Fruit fly (Drosophila melanogaster) whole organism, embryonic: ENCODE results near the gene Glut1.

Source experiments
- Abd-B ChIP-seq: fragments of 200-800 bp; sonication (Bioruptor generic); optimal IDR thresholded peaks from 2 replicates; lab custom pipeline; 2018; ENCODE audit warnings: missing biosample characterization, mild to moderate bottlenecking, missing genetic modification characterization, moderate library complexity
- Atf6 ChIP-seq: fragments of 200-800 bp; sonication (Bioruptor generic); IDR thresholded peaks from 2 replicates; pipeline ENCODE4 v1.3.6; 2022; ENCODE audit warnings: missing biosample characterization, missing genetic modification characterization
- Blimp-1 ChIP-seq: fragments of 200-800 bp; sonication (Bioruptor generic); optimal IDR thresholded peaks from 3 replicates; lab custom pipeline; 2018; ENCODE audit warnings: missing biosample characterization, missing genetic modification characterization, mild to moderate bottlenecking, moderate library complexity, missing genetic modification reagents
- CG10209 ChIP-seq: fragments of 200-800 bp; sonication (Bioruptor generic); optimal IDR thresholded peaks from 3 replicates; lab custom pipeline; 2017; ENCODE audit warnings: missing biosample characterization, mild to moderate bottlenecking, missing genetic modification characterization, missing genetic modification reagents
- CG10366 ChIP-seq: fragments of 200-800 bp; sonication (Bioruptor generic); IDR thresholded peaks from 2 replicates; pipeline ENCODE4 v1.3.6; 2022; ENCODE audit warnings: missing biosample characterization, missing genetic modification characterization
- CG11696 ChIP-seq: fragments of 200-800 bp; sonication (Bioruptor generic); IDR thresholded peaks from 2 replicates; pipeline ENCODE4 v1.3.6; 2022; ENCODE audit warnings: missing biosample characterization, missing genetic modification characterization
- CG13123 ChIP-seq: fragments of 200-800 bp; sonication (Bioruptor generic); optimal IDR thresholded peaks from 2 replicates; lab custom pipeline; 2016; ENCODE audit warnings: missing biosample characterization, missing genetic modification characterization
- CG13424 ChIP-seq: fragments of 200-800 bp; sonication (Bioruptor generic); optimal IDR thresholded peaks from 2 replicates; lab custom pipeline; 2019; ENCODE audit warnings: missing biosample characterization, mild to moderate bottlenecking, missing genetic modification characterization, moderate library complexity
- CG13775 ChIP-seq: fragments of 200-800 bp; sonication (Bioruptor generic); optimal IDR thresholded peaks from 3 replicates; lab custom pipeline; 2017; ENCODE audit warnings: missing biosample characterization, mild to moderate bottlenecking, missing genetic modification characterization
- CG15696 ChIP-seq: fragments of 200-800 bp; sonication (Bioruptor generic); optimal IDR thresholded peaks from 2 replicates; lab custom pipeline; 2019; ENCODE audit warnings: missing biosample characterization, mild to moderate bottlenecking, missing genetic modification characterization, moderate library complexity
- CG16815 ChIP-seq: fragments of 200-800 bp; sonication (Bioruptor generic); optimal IDR thresholded peaks from 3 replicates; lab custom pipeline; 2017; ENCODE audit warnings: missing biosample characterization, mild to moderate bottlenecking, missing genetic modification characterization
- CG16863 ChIP-seq: fragments of 200-800 bp; sonication (Bioruptor generic); optimal IDR thresholded peaks from 3 replicates; lab custom pipeline; 2016; ENCODE audit warnings: missing biosample characterization, missing genetic modification characterization
- CG17385 ChIP-seq: fragments of 200-800 bp; sonication (Bioruptor generic); optimal IDR thresholded peaks from 3 replicates; lab custom pipeline; 2018; ENCODE audit warnings: missing biosample characterization, mild to moderate bottlenecking, missing genetic modification characterization
- CG17829 ChIP-seq: fragments of 200-800 bp; optimal IDR thresholded peaks from 2 replicates; lab custom pipeline; 2019; ENCODE audit warnings: missing biosample characterization, mild to moderate bottlenecking, missing genetic modification characterization, moderate library complexity
- CG6813 ChIP-seq: fragments of 200-800 bp; sonication (Bioruptor generic); optimal IDR thresholded peaks from 2 replicates; lab custom pipeline; 2017; ENCODE audit warnings: missing biosample characterization, missing genetic modification characterization, mild to moderate bottlenecking, moderate library complexity, missing genetic modification reagents
- CG7745 ChIP-seq: fragments of 200-800 bp; sonication (Bioruptor generic); optimal IDR thresholded peaks from 2 replicates; lab custom pipeline; 2018; ENCODE audit warnings: missing biosample characterization, mild to moderate bottlenecking, missing genetic modification characterization, moderate library complexity
- D ChIP-seq, 2 experiments: fragments of 200-800 bp in 1 of 2; fragments of >200 bp in 1 of 2; sonication (Bioruptor generic) in 1 of 2; optimal IDR thresholded peaks; 2 replicates in 1 of 2; 3 replicates in 1 of 2; lab custom pipeline; 2017; ENCODE audit warnings: mild to moderate bottlenecking in 1 of 2, missing biosample characterization in 1 of 2, missing genetic modification characterization in 1 of 2, missing genetic modification reagents in 1 of 2
- D19A ChIP-seq: fragments of 200-800 bp; optimal IDR thresholded peaks from 3 replicates; lab custom pipeline; 2019; ENCODE audit warnings: missing biosample characterization, mild to moderate bottlenecking, missing genetic modification characterization, moderate library complexity
- Dip2 ChIP-seq: fragments of 200-800 bp; sonication (Bioruptor generic); IDR thresholded peaks from 2 replicates; pipeline ENCODE4 v1.3.6; 2022; ENCODE audit warnings: missing biosample characterization, missing genetic modification characterization
- Doc3 ChIP-seq: fragments of 200-800 bp; sonication (Bioruptor generic); IDR thresholded peaks from 3 replicates; pipeline ENCODE4 v1.3.6; 2022; ENCODE audit warnings: missing biosample characterization, missing genetic modification characterization; ENCODE audit not compliant: partially characterized antibody
- E2f1 ChIP-seq: fragments of 200-800 bp; sonication (Bioruptor generic); IDR thresholded peaks from 2 replicates; pipeline ENCODE4 v1.3.6; 2022; ENCODE audit warnings: missing biosample characterization, missing genetic modification characterization
- H15 ChIP-seq: fragments of 200-800 bp; sonication (Bioruptor generic); IDR thresholded peaks from 3 replicates; pipeline ENCODE4 v1.3.6; 2022; ENCODE audit warnings: missing biosample characterization, missing genetic modification characterization
- Meics ChIP-seq: fragments of 200-800 bp; sonication (Bioruptor generic); optimal IDR thresholded peaks from 2 replicates; lab custom pipeline; 2017; ENCODE audit warnings: missing biosample characterization, mild to moderate bottlenecking, missing genetic modification characterization
- Mrtf ChIP-seq: fragments of 200-800 bp; sonication (Bioruptor generic); IDR thresholded peaks from 3 replicates; pipeline ENCODE4 v1.3.6; 2022; ENCODE audit warnings: missing biosample characterization, missing genetic modification characterization
- NC2β ChIP-seq: fragments of 200-800 bp; sonication (Bioruptor generic); optimal IDR thresholded peaks from 2 replicates; lab custom pipeline; 2016; ENCODE audit warnings: missing biosample characterization, missing genetic modification characterization
- Nf-YB ChIP-seq: fragments of 200-800 bp; sonication (Bioruptor generic); optimal IDR thresholded peaks from 3 replicates; lab custom pipeline; 2019; ENCODE audit warnings: missing biosample characterization, mild to moderate bottlenecking, missing genetic modification characterization, moderate library complexity
- Rx ChIP-seq: fragments of 200-800 bp; sonication (Bioruptor generic); IDR thresholded peaks from 2 replicates; pipeline ENCODE4 v1.3.6; 2022; ENCODE audit warnings: missing biosample characterization, missing genetic modification characterization
- Trl ChIP-seq, 3 experiments: fragments of >200 bp in 2 of 3; fragments of 200-800 bp in 1 of 3; sonication (Bioruptor generic) in 1 of 3; optimal IDR thresholded peaks; 2 replicates in 1 of 3; 3 replicates in 2 of 3; lab custom pipeline; 2016 to 2017; ENCODE audit warnings: missing biosample characterization in 1 of 3, missing genetic modification characterization in 1 of 3
- ash1 ChIP-seq: fragments of 200-800 bp; sonication (Bioruptor generic); optimal IDR thresholded peaks from 2 replicates; lab custom pipeline; 2018; ENCODE audit warnings: missing biosample characterization, mild to moderate bottlenecking, missing genetic modification characterization
- ato ChIP-seq: fragments of 200-800 bp; sonication (Bioruptor generic); IDR thresholded peaks from 2 replicates; pipeline ENCODE4 v1.3.6; 2022; ENCODE audit warnings: missing biosample characterization, missing genetic modification characterization; ENCODE audit not compliant: partially characterized antibody
- cato ChIP-seq: fragments of 200-800 bp; sonication (Bioruptor generic); optimal IDR thresholded peaks from 2 replicates; lab custom pipeline; 2016; ENCODE audit warnings: missing biosample characterization, missing genetic modification characterization, borderline replicate concordance
- chn ChIP-seq: fragments of 200-800 bp; sonication (Bioruptor generic); optimal IDR thresholded peaks from 2 replicates; lab custom pipeline; 2016; ENCODE audit warnings: missing biosample characterization, missing genetic modification characterization
- crp ChIP-seq, 2 experiments: fragments of 200-800 bp; sonication (Bioruptor generic); optimal IDR thresholded peaks; 2 replicates in 1 of 2; 3 replicates in 1 of 2; lab custom pipeline; 2017; ENCODE audit warnings: missing biosample characterization in 2 of 2, missing genetic modification characterization in 2 of 2, mild to moderate bottlenecking in 1 of 2, moderate library complexity in 1 of 2
- dimm ChIP-seq: fragments of 200-800 bp; sonication (Bioruptor generic); IDR thresholded peaks from 2 replicates; pipeline ENCODE4 v1.3.6; 2022; ENCODE audit warnings: missing biosample characterization, missing genetic modification characterization
- dysf ChIP-seq: fragments of 200-800 bp; sonication (Bioruptor generic); IDR thresholded peaks from 3 replicates; pipeline ENCODE4 v1.3.6; 2022; ENCODE audit warnings: missing biosample characterization, missing genetic modification characterization
- en ChIP-seq: fragments of 200-800 bp; sonication (Bioruptor generic); optimal IDR thresholded peaks from 2 replicates; lab custom pipeline; 2016; ENCODE audit warnings: missing biosample characterization, missing genetic modification characterization
- kni ChIP-seq: fragments of 200-800 bp; sonication (Bioruptor generic); optimal IDR thresholded peaks from 3 replicates; lab custom pipeline; 2017; ENCODE audit warnings: mild to moderate bottlenecking, missing biosample characterization, missing genetic modification reagents, missing genetic modification characterization
- org-1 ChIP-seq: fragments of 200-800 bp; sonication (Bioruptor generic); optimal IDR thresholded peaks from 2 replicates; lab custom pipeline; 2017; ENCODE audit warnings: missing biosample characterization, missing genetic modification characterization
- p53 ChIP-seq: fragments of 200-800 bp; sonication (Bioruptor generic); optimal IDR thresholded peaks from 2 replicates; lab custom pipeline; 2016; ENCODE audit warnings: missing biosample characterization, missing genetic modification characterization
- phol ChIP-seq: fragments of 200-800 bp; sonication (Bioruptor generic); optimal IDR thresholded peaks from 3 replicates; lab custom pipeline; 2018; ENCODE audit warnings: missing biosample characterization, mild to moderate bottlenecking, missing genetic modification characterization, moderate library complexity
- pros ChIP-seq: fragments of 200-800 bp; sonication (Bioruptor generic); optimal IDR thresholded peaks from 3 replicates; lab custom pipeline; 2019; ENCODE audit warnings: missing biosample characterization, mild to moderate bottlenecking, missing genetic modification characterization, moderate library complexity
- sens ChIP-seq: fragments of 200-800 bp; sonication (Bioruptor generic); peaks from one replicate; lab custom pipeline; 2016; ENCODE audit warnings: missing biosample characterization, missing genetic modification characterization
- ssp ChIP-seq: fragments of 200-800 bp; sonication (Bioruptor generic); IDR thresholded peaks from 2 replicates; pipeline ENCODE4 v1.3.6; 2022; ENCODE audit warnings: missing biosample characterization, missing genetic modification characterization
- sug ChIP-seq: fragments of 200-800 bp; optimal IDR thresholded peaks from 2 replicates; lab custom pipeline; 2019; ENCODE audit warnings: missing biosample characterization, mild to moderate bottlenecking, missing genetic modification characterization, moderate library complexity
- tna ChIP-seq: fragments of 200-800 bp; sonication (Bioruptor generic); IDR thresholded peaks from 2 replicates; pipeline ENCODE4 v1.3.6; 2022; ENCODE audit warnings: missing biosample characterization, missing genetic modification characterization; ENCODE audit not compliant: partially characterized antibody
- twi ChIP-seq: fragments of 200-800 bp; optimal IDR thresholded peaks from 2 replicates; lab custom pipeline; 2019; ENCODE audit warnings: missing biosample characterization, mild to moderate bottlenecking, missing genetic modification characterization, moderate library complexity
- zen ChIP-seq: fragments of 200-800 bp; sonication (Bioruptor generic); optimal IDR thresholded peaks from 3 replicates; lab custom pipeline; 2018; ENCODE audit warnings: missing biosample characterization, mild to moderate bottlenecking, missing genetic modification characterization, moderate library complexity
- zf30C ChIP-seq: fragments of 200-800 bp; sonication (Bioruptor generic); optimal IDR thresholded peaks from 3 replicates; lab custom pipeline; 2018; ENCODE audit warnings: missing biosample characterization, mild to moderate bottlenecking, missing genetic modification characterization

Gene Glut1

DNA sequence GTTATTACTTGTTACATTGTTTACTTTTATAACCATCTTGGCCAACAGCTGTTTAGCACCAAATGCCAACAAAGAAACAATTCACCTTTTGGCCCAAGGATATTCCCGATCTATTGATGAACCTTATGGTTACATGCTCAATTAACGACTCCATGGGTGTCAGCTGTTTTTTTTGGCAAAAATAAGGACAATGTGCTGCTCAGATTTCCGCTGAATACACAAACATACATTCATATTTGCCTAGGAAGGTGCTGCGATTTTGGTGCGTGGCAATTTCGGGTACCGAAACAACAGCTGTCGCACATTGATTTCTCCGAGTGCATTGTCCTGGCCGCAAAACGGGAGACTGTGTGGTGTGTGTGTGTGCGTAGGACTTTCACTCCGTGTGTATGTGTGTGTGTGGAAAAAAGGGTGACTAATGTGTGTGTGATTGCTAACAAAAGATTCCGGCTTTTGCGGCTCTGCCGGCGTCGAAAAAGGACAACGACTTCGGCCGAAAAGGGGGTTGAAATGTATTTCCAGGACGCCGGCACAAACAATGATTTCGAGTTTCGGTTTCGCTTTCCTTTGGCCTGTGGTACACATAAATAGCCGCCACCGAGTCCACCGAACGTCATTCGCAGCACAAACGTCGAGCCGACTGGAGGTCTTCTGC, 5.2 kb upstream of the Glut1 start, which contains the start of gene nerfin-1 (continued):
- TF ChIP-seq sug (tag; lab: Kevin White, UChicago) (no peak), CG17385 (GFP tag; lab: Kevin White, UChicago) (peak; percentile 9), phol (peak; percentile 44), CG16815 (peak; percentile 18), ssp (GFP tag; lab: Robert Waterston, UW) (0 out of 2 replicates have a peak, but pooled peaks have one; percentile 26), cato (no peak), pros (GFP tag; lab: Kevin White, UChicago) (peak; percentile 95), CG17829 (tag; lab: Kevin White, UChicago) (no peak), org-1 (GFP tag; lab: Kevin White, UChicago) (peak; percentile 42), CG10366 (GFP tag; lab: Robert Waterston, UW) (no peak), H15 (GFP tag; lab: Robert Waterston, UW) (0 out of 3 replicates have a peak, but pooled peaks have one; percentile 31), CG15696 (tag; lab: Kevin White, UChicago) (no peak), Trl (optimal IDR thresholded peaks at IDR 0.05; lab: Kevin White, UChicago) (no peak), Trl (GFP tag; optimal IDR thresholded peaks at IDR 0.05; lab: Kevin White, UChicago) (no peak), CG10209 (GFP tag; lab: Kevin White, UChicago) (peak; percentile 24), D (optimal IDR thresholded peaks at IDR 0.05; lab: Kevin White, UChicago) (peak; percentile 81), D (GFP tag; optimal IDR thresholded peaks at IDR 0.05; lab: Kevin White, UChicago) (peak; percentile 37), CG13775 (GFP tag; lab: Kevin White, UChicago) (peak; percentile 13), NC2β (GFP tag; lab: Kevin White, UChicago) (peak; percentile 8), zf30C (GFP tag; lab: Kevin White, UChicago) (peak; percentile 71), CG7745 (tag; lab: Kevin White, UChicago) (no peak), dysf (GFP tag; lab: Robert Waterston, UW) (no peak), crp (GFP tag; optimal IDR thresholded peaks at IDR 0.05; lab: Kevin White, UChicago) (peak in 1 of 2 experiments; percentile 32), Atf6 (GFP tag; lab: Robert Waterston, UW) (no peak), Abd-B (peak; percentile 1), Rx (GFP tag; lab: Robert Waterston, UW) (no peak), Dip2 (GFP tag; lab: Robert Waterston, UW) (no peak), CG13123 (no peak), kni (GFP tag; lab: Kevin White, UChicago) (no peak), E2f1 (GFP tag; lab: Robert Waterston, UW) (no peak), CG13424 (tag; lab: Kevin White, UChicago) (peak; percentile 12), sens (GFP tag; lab: Kevin White, UChicago) (peak; percentile 78), Nf-YB (GFP tag; lab: Kevin White, UChicago) (no peak), en (GFP tag; lab: Kevin White, UChicago) (no peak), D19A (tag; lab: Kevin White, UChicago) (peak; percentile 12), zen (tag; lab: Kevin White, UChicago) (peak; percentile 65), Doc3 (GFP tag; lab: Robert Waterston, UW) (no peak), ato (GFP tag; lab: Robert Waterston, UW) (no peak), Meics (GFP tag; lab: Kevin White, UChicago) (peak; percentile 23), CG16863 (GFP tag; lab: Kevin White, UChicago) (peak; percentile 26), ash1 (no peak), dimm (GFP tag; lab: Robert Waterston, UW) (no peak), twi (peak; percentile 45), CG6813 (no peak), chn (GFP tag; lab: Kevin White, UChicago) (peak; percentile 10), Blimp-1 (GFP tag; lab: Kevin White, UChicago) (peak; percentile 14), CG11696 (no peak), p53 (GFP tag; lab: Kevin White, UChicago) (no peak), tna (GFP tag; lab: Robert Waterston, UW) (no peak), Mrtf (GFP tag; lab: Robert Waterston, UW) (no peak)
